Worm (Caenorhabditis elegans) whole organism, L4 larva: ENCODE results near the gene K02E10.6.
A peak's percentile ranks its signal among the peaks of the same experiment; 100 is the strongest.

Experiments
- F37D6.2 ChIP-seq: sonication (generic microtip); optimal IDR thresholded peaks from 2 replicates; lab custom pipeline; 2016; ENCODE audit warnings: mild to moderate bottlenecking, missing genetic modification characterization, missing compliant biosample characterization
- F44E2.7 ChIP-seq: fragments of 200-800 bp; sonication (Bioruptor generic); IDR thresholded peaks from 2 replicates; pipeline ENCODE4 v2.1.2; 2022; ENCODE audit warnings: missing genetic modification characterization, missing compliant biosample characterization
- Y48G9A.11 ChIP-seq: fragments of 200-800 bp; sonication (Bioruptor generic); IDR thresholded peaks from 2 replicates; pipeline ENCODE4 v1.3.6; 2022; ENCODE audit warnings: missing genetic modification reagents, missing genetic modification characterization, missing compliant biosample characterization
- Y5F2A.4 ChIP-seq: fragments of 200-800 bp; sonication (Bioruptor generic); optimal IDR thresholded peaks from 2 replicates; lab custom pipeline; 2018; ENCODE audit warnings: mild to moderate bottlenecking, missing genetic modification characterization, missing compliant biosample characterization
- aha-1 ChIP-seq: fragments of 150-350 bp; peaks from one replicate; lab custom pipeline; 2014; ENCODE audit warnings: missing biosample characterization, missing genetic modification characterization
- attf-4 ChIP-seq: sonication (generic microtip); optimal IDR thresholded peaks from 3 replicates; lab custom pipeline; 2017; ENCODE audit warnings: missing biosample characterization, missing genetic modification characterization
- ceh-20 ChIP-seq: fragments of 200-800 bp; sonication (Bioruptor generic); IDR thresholded peaks from 2 replicates; pipeline ENCODE4 v1.3.6; 2022; ENCODE audit warnings: missing genetic modification reagents, missing genetic modification characterization, missing compliant biosample characterization
- ceh-28 ChIP-seq: fragments of 150-350 bp; optimal IDR thresholded peaks from 2 replicates; lab custom pipeline; 2014; ENCODE audit warnings: missing biosample characterization, missing genetic modification reagents, missing genetic modification characterization
- ces-1 ChIP-seq: fragments of 150-350 bp; sonication (generic microtip); optimal IDR thresholded peaks from 4 replicates; lab custom pipeline; 2014; ENCODE audit warnings: missing biosample characterization, missing genetic modification reagents, missing genetic modification characterization
- cey-2 ChIP-seq: sonication (generic microtip); optimal IDR thresholded peaks from 3 replicates; lab custom pipeline; 2017; ENCODE audit warnings: missing genetic modification characterization, mild to moderate bottlenecking, missing compliant biosample characterization, antibody characterized with exemption, borderline replicate concordance; ENCODE audit not compliant: insufficient read depth
- daf-8 ChIP-seq: fragments of 200-800 bp; sonication (Bioruptor generic); IDR thresholded peaks from 2 replicates; pipeline ENCODE4 v1.3.6; 2022; ENCODE audit warnings: missing genetic modification characterization, missing compliant biosample characterization
- dmd-8 ChIP-seq: fragments of 200-800 bp; sonication (Bioruptor generic); IDR thresholded peaks from 2 replicates; pipeline ENCODE4 v1.3.6; 2022; ENCODE audit warnings: missing genetic modification characterization, missing compliant biosample characterization
- duxl-1 ChIP-seq: sonication (generic microtip); optimal IDR thresholded peaks from 2 replicates; lab custom pipeline; 2016; ENCODE audit warnings: mild to moderate bottlenecking, missing genetic modification characterization, moderate library complexity, missing compliant biosample characterization; ENCODE audit not compliant: poor library complexity
- fkh-10 ChIP-seq: fragments of 150-350 bp; optimal IDR thresholded peaks from 2 replicates; lab custom pipeline; 2014; ENCODE audit warnings: missing biosample characterization, missing genetic modification reagents, missing genetic modification characterization
- fos-1 ChIP-seq: fragments of 150-350 bp; optimal IDR thresholded peaks from 2 replicates; lab custom pipeline; 2014; ENCODE audit warnings: missing biosample characterization, missing genetic modification characterization
- hif-1 ChIP-seq, 2 experiments: sonication (generic microtip); optimal IDR thresholded peaks; 2 replicates each; lab custom pipeline; 2016 to 2017; ENCODE audit warnings: missing compliant biosample characterization in 2 of 2, missing genetic modification characterization in 2 of 2, missing genetic modification reagents in 2 of 2, missing genotype in 2 of 2, mild to moderate bottlenecking in 1 of 2
- hlh-30 ChIP-seq: sonication (generic microtip); optimal IDR thresholded peaks from 2 replicates; lab custom pipeline; 2017; ENCODE audit warnings: antibody characterized with exemption, mild to moderate bottlenecking, missing genetic modification characterization, missing compliant biosample characterization; ENCODE audit not compliant: insufficient read depth
- lin-38 ChIP-seq: fragments of 200-800 bp; sonication (Bioruptor generic); IDR thresholded peaks from 2 replicates; pipeline ENCODE4 v1.3.6; 2022; ENCODE audit warnings: missing genetic modification reagents, missing genetic modification characterization, missing compliant biosample characterization
- lsy-2 ChIP-seq, 2 experiments: fragments of 150-350 bp in 1 of 2; sonication (generic microtip) in 1 of 2; optimal IDR thresholded peaks; 2 replicates each; lab custom pipeline; 2014 to 2017; ENCODE audit warnings: missing biosample characterization in 2 of 2, missing genetic modification characterization in 2 of 2
- madf-5 ChIP-seq, 2 experiments: fragments of 200-800 bp; sonication (Bioruptor generic); IDR thresholded peaks; 2 replicates each; pipeline ENCODE4 v1.3.6; 2022; ENCODE audit warnings: missing compliant biosample characterization in 2 of 2, missing genetic modification characterization in 2 of 2
- mdl-1 ChIP-seq, 2 experiments: fragments of 150-350 bp in 1 of 2; sonication (generic microtip) in 1 of 2; optimal IDR thresholded peaks; 2 replicates each; lab custom pipeline; 2014 to 2017; ENCODE audit warnings: missing biosample characterization in 2 of 2, missing genetic modification characterization in 2 of 2
- mdt-29 ChIP-seq: fragments of 200-800 bp; sonication (Bioruptor generic); IDR thresholded peaks from 2 replicates; pipeline ENCODE4 v1.3.6; 2022; ENCODE audit warnings: missing genetic modification reagents, missing genetic modification characterization, missing compliant biosample characterization
- mep-1 ChIP-seq: fragments of 150-350 bp; sonication (generic microtip); optimal IDR thresholded peaks from 3 replicates; lab custom pipeline; 2014; ENCODE audit warnings: missing biosample characterization, missing genetic modification characterization
- nhr-11 ChIP-seq: fragments of 150-350 bp; optimal IDR thresholded peaks from 2 replicates; lab custom pipeline; 2014; ENCODE audit warnings: missing biosample characterization, missing genetic modification characterization
- nhr-76 ChIP-seq: fragments of 150-350 bp; optimal IDR thresholded peaks from 2 replicates; lab custom pipeline; 2014; ENCODE audit warnings: missing biosample characterization, missing genetic modification characterization
- nhr-77 ChIP-seq: fragments of 150-350 bp; optimal IDR thresholded peaks from 2 replicates; lab custom pipeline; 2014; ENCODE audit warnings: missing biosample characterization, missing genetic modification characterization
- php-3 ChIP-seq: fragments of 200-800 bp; sonication (Bioruptor generic); IDR thresholded peaks from 2 replicates; pipeline ENCODE4 v1.3.6; 2022; ENCODE audit warnings: missing genetic modification reagents, missing genetic modification characterization, missing compliant biosample characterization
- pqm-1 ChIP-seq: sonication (generic microtip); optimal IDR thresholded peaks from 2 replicates; lab custom pipeline; 2017; ENCODE audit warnings: missing biosample characterization, missing genetic modification characterization
- rbr-2 ChIP-seq: sonication (generic microtip); optimal IDR thresholded peaks from 2 replicates; lab custom pipeline; 2016; ENCODE audit warnings: missing genotype, missing genetic modification characterization, missing compliant biosample characterization
- skn-1 ChIP-seq: fragments of 150-350 bp; optimal IDR thresholded peaks from 2 replicates; lab custom pipeline; 2014; ENCODE audit warnings: missing biosample characterization, missing genetic modification characterization
- tag-97 ChIP-seq: fragments of 200-800 bp; sonication (Bioruptor generic); IDR thresholded peaks from 2 replicates; pipeline ENCODE4 v1.3.6; 2022; ENCODE audit warnings: missing genetic modification characterization, missing compliant biosample characterization
- zip-11 ChIP-seq: fragments of 200-800 bp; sonication (Bioruptor generic); IDR thresholded peaks from 2 replicates; pipeline ENCODE4 v1.3.6; 2022; ENCODE audit warnings: missing genetic modification characterization, missing compliant biosample characterization

K02E10.6 gene

DNA sequence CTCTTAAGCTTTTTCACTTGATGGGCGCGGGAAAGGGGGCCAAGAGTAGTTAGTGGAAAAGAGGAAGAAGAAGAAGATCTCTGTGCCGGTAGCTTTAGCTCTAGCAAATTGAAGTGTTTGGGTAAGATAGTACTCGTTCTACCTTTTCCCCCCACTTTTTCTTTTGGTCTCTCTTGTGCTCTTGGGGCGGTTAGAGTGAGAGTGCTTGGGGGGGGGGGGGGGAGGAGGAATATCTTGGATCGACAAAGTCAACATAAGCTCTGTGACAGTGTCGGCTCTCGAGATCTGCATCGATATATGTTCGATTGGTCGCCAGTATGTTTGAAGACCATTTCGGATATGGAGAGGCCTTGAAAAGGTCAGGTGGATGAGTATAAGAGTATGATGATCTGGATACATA lies 22.8 kb downstream of the K02E10.6 start, which contains the start of gene fox-1:
TSS of gene fox-1 (minus strand) at position 101 of the 400 bp plus-strand sequence.
- TF ChIP-seq zip-11 (GFP tag; lab: Robert Waterston, UW), result no peak
- no peak for TF ChIP-seq tag-97 (GFP tag; lab: Robert Waterston, UW)
- TF ChIP-seq daf-8 (GFP tag; lab: Robert Waterston, UW), result no peak
- no peak for TF ChIP-seq ces-1
- TF ChIP-seq hif-1 (tag; optimal IDR thresholded peaks at IDR 0.05; lab: Kevin White, UChicago), result no peak
- no peak for TF ChIP-seq nhr-11 (tag; lab: Kevin White, UChicago)
- no peak for TF ChIP-seq F37D6.2 (tag; lab: Kevin White, UChicago)
- no peak for TF ChIP-seq attf-4 (tag; lab: Kevin White, UChicago)
- no peak for TF ChIP-seq duxl-1 (tag; lab: Kevin White, UChicago)
- TF ChIP-seq ceh-28 (tag; lab: Kevin White, UChicago), result no peak
- TF ChIP-seq lin-38 (GFP tag; lab: Robert Waterston, UW), result no peak
- no peak for TF ChIP-seq dmd-8 (GFP tag; lab: Robert Waterston, UW)

ce11 chrX:2457461-2457860 lies 25.1 kb downstream of the K02E10.6 start:
- TF ChIP-seq duxl-1 (tag; lab: Kevin White, UChicago) (no peak), nhr-77 (tag; lab: Kevin White, UChicago) (no peak), ceh-20 (GFP tag; lab: Robert Waterston, UW) (no peak), Y5F2A.4 (GFP tag; lab: Kevin White, UChicago) (no peak), fkh-10 (GFP tag; lab: Kevin White, UChicago) (peak; percentile 83), aha-1 (tag; lab: Kevin White, UChicago) (peak; percentile 14)

DNA sequence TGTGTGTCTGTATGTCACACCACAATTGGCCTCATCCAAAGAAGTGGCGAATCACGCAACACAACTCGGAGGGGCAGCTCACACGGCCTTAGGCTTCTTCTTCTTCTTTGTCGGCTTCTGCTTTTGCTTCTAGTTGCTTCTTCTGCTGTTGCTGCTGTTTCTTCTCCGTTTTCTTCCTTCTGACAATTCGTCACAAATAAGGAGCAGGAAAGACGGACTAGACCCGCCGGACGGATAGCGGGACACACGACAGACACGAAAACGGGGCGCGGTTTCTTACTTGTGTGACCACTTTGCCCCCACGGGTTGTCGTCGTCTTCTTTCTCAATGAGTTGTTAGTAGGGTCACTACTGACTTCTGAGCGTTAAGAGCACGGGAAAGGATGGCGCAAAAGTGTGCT lies 26.4 kb downstream of the K02E10.6 start:
- TF ChIP-seq madf-5 (GFP tag; IDR thresholded peaks at IDR 0.05; lab: Robert Waterston, UW) (no peak), hlh-30 (peak; percentile 11), aha-1 (tag; lab: Kevin White, UChicago) (peak; percentile 77)

- TF ChIP-seq cey-2 (no peak), fos-1 (tag; lab: Kevin White, UChicago) (no peak), mep-1 (tag; lab: Kevin White, UChicago) (no peak), fkh-10 (GFP tag; lab: Kevin White, UChicago) (peak; percentile 69), F44E2.7 (GFP tag; lab: Robert Waterston, UW) (no peak), skn-1 (no peak), mdl-1 (tag; optimal IDR thresholded peaks at IDR 0.05; lab: Kevin White, UChicago) (no peak), php-3 (GFP tag; lab: Robert Waterston, UW) (no peak)
Measured at ce11 chrX:2454914-2455313, 27.7 kb downstream of the K02E10.6 start.

DNA sequence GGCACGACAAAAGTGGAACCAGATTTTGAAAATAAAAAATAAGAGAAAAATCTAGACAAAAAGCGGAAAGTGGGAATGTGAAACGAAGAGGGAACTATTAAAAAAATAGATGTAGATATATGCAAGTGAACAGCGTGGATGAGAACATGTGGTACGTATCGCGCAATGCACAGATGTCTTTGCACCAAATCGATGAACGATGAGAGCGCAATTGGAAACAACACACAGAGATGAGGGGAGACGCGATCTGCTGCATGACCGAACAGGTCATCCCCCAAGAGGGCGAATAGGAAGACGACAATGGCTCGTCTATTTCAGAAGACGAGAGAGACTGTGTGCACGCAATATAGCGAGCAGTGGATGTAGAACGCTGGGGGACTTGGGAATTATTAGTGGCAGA lies 29.9 kb downstream of the K02E10.6 start:
- no peak for TF ChIP-seq mdl-1 (tag; optimal IDR thresholded peaks at IDR 0.05; lab: Kevin White, UChicago)
- no peak for TF ChIP-seq Y48G9A.11 (GFP tag; lab: Robert Waterston, UW)
- TF ChIP-seq ceh-28 (tag; lab: Kevin White, UChicago), result no peak
- no peak for TF ChIP-seq php-3 (GFP tag; lab: Robert Waterston, UW)
- TF ChIP-seq attf-4 (tag; lab: Kevin White, UChicago), result no peak
- no peak for TF ChIP-seq rbr-2 (tag; lab: Kevin White, UChicago)
- TF ChIP-seq lsy-2 (tag; optimal IDR thresholded peaks at IDR 0.05; lab: Kevin White, UChicago), result no peak
- TF ChIP-seq pqm-1 (tag; lab: Kevin White, UChicago), result no peak
- TF ChIP-seq tag-97 (GFP tag; lab: Robert Waterston, UW), result no peak
- TF ChIP-seq nhr-76 (tag; lab: Kevin White, UChicago), result no peak
- no peak for TF ChIP-seq mdt-29 (GFP tag; lab: Robert Waterston, UW)
